Fruit fly (Drosophila melanogaster): Measurements from ENCODE around the gene Bulli.

The Bulli gene

dm6 chr3L:6453482-6453881, 35.0 kb upstream of the Bulli start:
- TF ChIP-seq CG10959 (GFP tag; IDR thresholded peaks at IDR 0.05) (no peak), Mrtf (GFP tag; IDR thresholded peaks at IDR 0.05) (no peak), CG10321 (GFP tag; IDR thresholded peaks at IDR 0.05) (0 out of 2 replicates have a peak, but pooled peaks have one; percentile 18)

- TF ChIP-seq CG3847 (GFP tag; IDR thresholded peaks at IDR 0.05) (no peak), Trl (optimal IDR thresholded peaks at IDR 0.05) (no peak), Trl (GFP tag; optimal IDR thresholded peaks at IDR 0.05) (no peak), ftz-f1 (GFP tag; optimal IDR thresholded peaks at IDR 0.05) (no peak), CG6254 (GFP tag; optimal IDR thresholded peaks at IDR 0.05) (no peak), Sox102F (GFP tag; optimal IDR thresholded peaks at IDR 0.05) (peak; percentile 5), CG2712 (tag; optimal IDR thresholded peaks at IDR 0.05) (peak; percentile 5), CG10431 (GFP tag; optimal IDR thresholded peaks at IDR 0.05) (no peak), Meics (GFP tag; optimal IDR thresholded peaks at IDR 0.05) (no peak), Med (GFP tag) (peak; percentile 18), Blimp-1 (GFP tag; optimal IDR thresholded peaks at IDR 0.05) (peak; percentile 7), dan (GFP tag; IDR thresholded peaks at IDR 0.05) (no peak), bsh (GFP tag; optimal IDR thresholded peaks at IDR 0.05) (peak in 1 of 2 experiments; percentile 12), CG10654 (GFP tag; optimal IDR thresholded peaks at IDR 0.05) (no peak), CG1233 (GFP tag; optimal IDR thresholded peaks at IDR 0.05) (no peak), D19B (GFP tag; optimal IDR thresholded peaks at IDR 0.05) (no peak), CG4404 (GFP tag; IDR thresholded peaks at IDR 0.05) (no peak), Awh (GFP tag; IDR thresholded peaks at IDR 0.05) (no peak), Xrp1 (GFP tag; IDR thresholded peaks at IDR 0.05) (peak; percentile 15; the same call in 1 of the 2 replicates), CG32532 (GFP tag; IDR thresholded peaks at IDR 0.05) (no peak), dysf (GFP tag; IDR thresholded peaks at IDR 0.05) (no peak)
These were observed 33.1 kb upstream of the Bulli start for dm6 chr3L:6455383-6455782.

- TF ChIP-seq eve (GFP tag; optimal IDR thresholded peaks at IDR 0.05) (peak in 1 of 2 experiments; percentile 21), CG9609 (GFP tag; optimal IDR thresholded peaks at IDR 0.05) (no peak)
These were observed 31.3 kb upstream of the Bulli start for dm6 chr3L:6457208-6457607.

DNA sequence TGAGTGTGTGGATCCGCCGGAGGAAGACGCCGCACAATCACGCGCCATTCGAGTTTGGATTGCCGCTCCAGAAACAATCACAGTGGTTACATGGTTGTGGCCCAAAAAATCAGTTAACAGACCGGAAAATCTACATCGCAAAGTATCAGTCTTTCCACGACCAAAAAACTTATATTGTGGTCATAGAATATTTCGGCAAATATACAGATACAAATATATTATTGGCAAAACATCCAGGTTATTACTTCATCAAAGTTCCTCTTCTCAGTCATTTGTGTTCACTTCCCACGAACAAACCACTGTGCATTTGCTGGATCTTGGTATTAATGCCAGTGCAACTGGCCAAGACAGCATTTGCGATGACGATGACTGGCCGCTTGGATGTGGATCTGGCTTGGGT, 30.6 kb upstream of the Bulli start:
- TF ChIP-seq sens (GFP tag) (peak; percentile 62), CG1603 (tag; optimal IDR thresholded peaks at IDR 0.05) (peak; percentile 14), hkb (optimal IDR thresholded peaks at IDR 0.05) (no peak), hkb (GFP tag; IDR thresholded peaks at IDR 0.05) (0 out of 2 replicates have a peak, but pooled peaks have one; percentile 8), CG8765 (GFP tag; IDR thresholded peaks at IDR 0.05) (no peak), danr (GFP tag; IDR thresholded peaks at IDR 0.05) (no peak), bsh (GFP tag; optimal IDR thresholded peaks at IDR 0.05) (peak in 1 of 2 experiments; percentile 51)

DNA sequence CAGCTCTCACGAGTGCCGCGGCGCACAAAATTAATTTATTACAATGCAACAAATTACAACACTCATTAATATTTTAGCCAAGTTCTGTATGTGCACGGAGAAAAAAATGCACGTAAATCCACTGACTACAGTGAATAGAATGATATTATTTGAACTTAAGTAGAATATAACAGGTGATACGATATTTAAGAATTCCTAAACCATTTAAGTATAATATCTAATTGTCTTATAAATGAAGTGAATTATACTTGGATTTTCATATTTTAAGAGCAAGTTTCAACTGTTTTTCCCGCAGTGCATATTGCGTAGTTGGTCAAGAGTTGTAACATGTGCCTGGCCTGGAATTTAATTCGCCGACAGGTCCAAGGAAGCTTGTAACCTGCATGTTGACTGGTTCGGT, 29.8 kb upstream of the Bulli start:
- TF ChIP-seq Kr (GFP tag; optimal IDR thresholded peaks at IDR 0.05) (no peak), bsh (GFP tag; optimal IDR thresholded peaks at IDR 0.05) (peak in 1 of 2 experiments; percentile 19), peb (GFP tag; IDR thresholded peaks at IDR 0.05) (no peak), CG6854 (GFP tag; optimal IDR thresholded peaks at IDR 0.05) (no peak), Antp (GFP tag; optimal IDR thresholded peaks at IDR 0.05) (no peak)

Data from whole organism, embryonic.